Fruit fly (Drosophila melanogaster) whole organism, pupa: ENCODE data around the gene Cp190.

ENCODE experiments used
- CG34367 ChIP-seq: fragments of 200-800 bp; sonication (Bioruptor generic); optimal IDR thresholded peaks from 2 replicates; lab custom pipeline; 2018; ENCODE audit warnings: missing biosample characterization, mild to moderate bottlenecking, missing genetic modification characterization
- CG4496 ChIP-seq: fragments of 200-800 bp; sonication (Bioruptor generic); IDR thresholded peaks from 3 replicates; pipeline ENCODE4 v1.3.6; 2022; ENCODE audit warnings: missing biosample characterization, missing genetic modification characterization
- CG8301 ChIP-seq: fragments of 200-800 bp; sonication (Bioruptor generic); optimal IDR thresholded peaks from 2 replicates; lab custom pipeline; 2018; ENCODE audit warnings: missing biosample characterization, mild to moderate bottlenecking, missing genetic modification characterization
- EcR ChIP-seq: fragments of 200-800 bp; sonication (Bioruptor generic); optimal IDR thresholded peaks from 3 replicates; lab custom pipeline; 2019; ENCODE audit warnings: missing biosample characterization, missing genetic modification characterization, mild to moderate bottlenecking, moderate library complexity, missing genetic modification reagents
- fd96Ca ChIP-seq: fragments of 200-800 bp; sonication (Bioruptor generic); IDR thresholded peaks from 3 replicates; pipeline ENCODE4 v1.3.6; 2022; ENCODE audit warnings: missing biosample characterization, missing genetic modification characterization

- TF ChIP-seq CG4496 (GFP tag; lab: Robert Waterston, UW): no peak
- TF ChIP-seq EcR: no peak
- TF ChIP-seq fd96Ca (GFP tag; lab: Robert Waterston, UW): no peak
- no peak for TF ChIP-seq CG34367 (tag; lab: Kevin White, UChicago)
- TF ChIP-seq CG8301 (tag; lab: Kevin White, UChicago): no peak
These were observed 35.7 kb upstream of the Cp190 start for dm6 chr3R:15310695-15311094.
